Worm (Caenorhabditis elegans) whole organism, young adult: Measurements from ENCODE around the gene gcc-2.

Experiments used
- B0019.2 ChIP-seq: fragments of 200-800 bp; sonication (Bioruptor generic); conservative IDR thresholded peaks from 2 replicates; pipeline ENCODE4 v1.3.6; 2022; ENCODE audit warnings: missing genetic modification reagents, missing genetic modification characterization, missing compliant biosample characterization
- F23B12.7 ChIP-seq: sonication (generic microtip); optimal IDR thresholded peaks from 2 replicates; lab custom pipeline; 2017; ENCODE audit warnings: missing genetic modification characterization, mild to moderate bottlenecking, missing compliant biosample characterization, antibody characterized with exemption, moderate library complexity; ENCODE audit not compliant: insufficient read depth
- F49E8.2 ChIP-seq: sonication (generic microtip); optimal IDR thresholded peaks from 3 replicates; lab custom pipeline; 2017; ENCODE audit warnings: missing genetic modification characterization, mild to moderate bottlenecking, missing compliant biosample characterization, antibody characterized with exemption, moderate library complexity; ENCODE audit not compliant: insufficient read depth
- K11D2.4 ChIP-seq: fragments of 200-800 bp; sonication (Bioruptor generic); IDR thresholded peaks from 2 replicates; pipeline ENCODE4 v1.3.6; 2022; ENCODE audit warnings: missing genetic modification reagents, missing genetic modification characterization, missing compliant biosample characterization
- K12H6.12 ChIP-seq: fragments of 200-800 bp; sonication (Bioruptor generic); optimal IDR thresholded peaks from 2 replicates; lab custom pipeline; 2018; ENCODE audit warnings: mild to moderate bottlenecking, missing genetic modification characterization, missing compliant biosample characterization
- T07F8.4 ChIP-seq: sonication (generic microtip); optimal IDR thresholded peaks from 2 replicates; lab custom pipeline; 2016; ENCODE audit warnings: mild to moderate bottlenecking, missing genetic modification characterization, moderate library complexity, missing compliant biosample characterization
- T26A5.8 ChIP-seq: sonication (generic microtip); optimal IDR thresholded peaks from 2 replicates; lab custom pipeline; 2016; ENCODE audit warnings: missing genetic modification characterization, missing compliant biosample characterization
- Y56A3A.18 ChIP-seq: fragments of 200-800 bp; sonication (Bioruptor generic); IDR thresholded peaks from 2 replicates; pipeline ENCODE4 v1.3.6; 2022; ENCODE audit warnings: missing genetic modification reagents, missing genetic modification characterization, missing compliant biosample characterization
- ZK185.1 ChIP-seq: sonication (generic microtip); optimal IDR thresholded peaks from 2 replicates; lab custom pipeline; 2016; ENCODE audit warnings: mild to moderate bottlenecking, missing genetic modification characterization, missing compliant biosample characterization; ENCODE audit not compliant: poor library complexity, severe bottlenecking
- ama-1 ChIP-seq, 3 experiments: fragments of 150-350 bp in 1 of 3; sonication (generic microtip) in 2 of 3; optimal IDR thresholded peaks; 2 replicates each; lab custom pipeline; 2014 to 2018; ENCODE audit warnings: missing biosample characterization in 2 of 3, missing genetic modification characterization in 2 of 3, missing genetic modification reagents in 2 of 3
- aptf-3 ChIP-seq: fragments of 200-800 bp; sonication (Bioruptor generic); IDR thresholded peaks from 2 replicates; pipeline ENCODE4 v1.3.6; 2022; ENCODE audit warnings: missing genetic modification characterization, missing compliant biosample characterization
- athp-1 ChIP-seq: sonication (generic microtip); optimal IDR thresholded peaks from 2 replicates; lab custom pipeline; 2017; ENCODE audit warnings: mild to moderate bottlenecking, missing genetic modification characterization, missing compliant biosample characterization
- attf-3 ChIP-seq: fragments of 200-800 bp; sonication (Bioruptor generic); conservative IDR thresholded peaks from 2 replicates; pipeline ENCODE4 v1.3.6; 2022; ENCODE audit warnings: missing genetic modification reagents, missing genetic modification characterization, missing compliant biosample characterization
- cebp-2 ChIP-seq: fragments of 200-800 bp; sonication (Bioruptor generic); IDR thresholded peaks from 2 replicates; pipeline ENCODE4 v1.3.6; 2022; ENCODE audit warnings: missing genetic modification characterization, missing compliant biosample characterization
- dox-1 ChIP-seq: fragments of 200-800 bp; sonication (Bioruptor generic); IDR thresholded peaks from 2 replicates; pipeline ENCODE4 v1.3.6; 2022; ENCODE audit warnings: missing genetic modification reagents, missing genetic modification characterization, missing compliant biosample characterization
- dpl-1 ChIP-seq: fragments of 150-350 bp; optimal IDR thresholded peaks from 2 replicates; lab custom pipeline; 2014; ENCODE audit warnings: missing biosample characterization, missing genetic modification reagents, missing genetic modification characterization
- egl-18 ChIP-seq: fragments of 200-800 bp; sonication (Bioruptor generic); IDR thresholded peaks from 2 replicates; pipeline ENCODE4 v1.3.6; 2022; ENCODE audit warnings: missing genetic modification reagents, missing genetic modification characterization, missing compliant biosample characterization
- egl-44 ChIP-seq: fragments of 200-800 bp; sonication (Bioruptor generic); IDR thresholded peaks from 2 replicates; pipeline ENCODE4 v1.3.6; 2022; ENCODE audit warnings: missing genetic modification reagents, missing genetic modification characterization, missing compliant biosample characterization
- ekl-4 ChIP-seq: fragments of 200-800 bp; sonication (Bioruptor generic); IDR thresholded peaks from 2 replicates; pipeline ENCODE4 v1.3.6; 2022; ENCODE audit warnings: missing genetic modification reagents, missing genetic modification characterization, missing compliant biosample characterization
- ets-4 ChIP-seq: fragments of 200-800 bp; sonication (Bioruptor generic); optimal IDR thresholded peaks from 2 replicates; lab custom pipeline; 2018; ENCODE audit warnings: mild to moderate bottlenecking, missing genetic modification characterization, missing compliant biosample characterization
- fkh-3 ChIP-seq: sonication (generic microtip); optimal IDR thresholded peaks from 2 replicates; lab custom pipeline; 2016; ENCODE audit warnings: mild to moderate bottlenecking, missing genetic modification characterization, missing compliant biosample characterization
- gei-17 ChIP-seq: fragments of 200-800 bp; sonication (Bioruptor generic); optimal IDR thresholded peaks from 2 replicates; lab custom pipeline; 2018; ENCODE audit warnings: mild to moderate bottlenecking, missing genetic modification characterization, missing compliant biosample characterization
- hlh-26 ChIP-seq: fragments of 200-800 bp; sonication (Bioruptor generic); conservative IDR thresholded peaks from 2 replicates; pipeline ENCODE4 v1.3.6; 2022; ENCODE audit warnings: missing genetic modification reagents, missing genetic modification characterization, missing compliant biosample characterization
- let-607 ChIP-seq, 2 experiments: fragments of 200-800 bp in 1 of 2; sonication (Bioruptor generic) in 1 of 2; sonication (generic microtip) in 1 of 2; optimal IDR thresholded peaks; 2 replicates each; lab custom pipeline; 2016 to 2018; ENCODE audit warnings: mild to moderate bottlenecking in 2 of 2, missing compliant biosample characterization in 2 of 2, missing genetic modification characterization in 2 of 2, moderate library complexity in 2 of 2, missing genotype in 1 of 2
- lin-40 ChIP-seq: sonication (generic microtip); optimal IDR thresholded peaks from 2 replicates; lab custom pipeline; 2016; ENCODE audit warnings: missing genetic modification characterization, mild to moderate bottlenecking, missing compliant biosample characterization, missing genotype, missing genetic modification reagents
- lir-1 ChIP-seq: fragments of 200-800 bp; sonication (Bioruptor generic); conservative IDR thresholded peaks from 2 replicates; pipeline ENCODE4 v1.3.6; 2022; ENCODE audit warnings: missing genetic modification reagents, missing genetic modification characterization, missing compliant biosample characterization
- lsl-1 ChIP-seq: fragments of 200-800 bp; sonication (Bioruptor generic); optimal IDR thresholded peaks from 2 replicates; lab custom pipeline; 2018; ENCODE audit warnings: mild to moderate bottlenecking, missing genetic modification characterization, moderate library complexity, missing compliant biosample characterization
- lsy-27 ChIP-seq: sonication (generic microtip); optimal IDR thresholded peaks from 2 replicates; lab custom pipeline; 2017; ENCODE audit warnings: missing genetic modification characterization, mild to moderate bottlenecking, missing compliant biosample characterization, antibody characterized with exemption, missing genotype, borderline replicate concordance; ENCODE audit not compliant: insufficient read depth
- madf-10 ChIP-seq: sonication (generic microtip); optimal IDR thresholded peaks from 2 replicates; lab custom pipeline; 2016; ENCODE audit warnings: mild to moderate bottlenecking, missing genetic modification characterization, missing compliant biosample characterization
- madf-6 ChIP-seq: fragments of 200-800 bp; sonication (Bioruptor generic); IDR thresholded peaks from 2 replicates; pipeline ENCODE4 v1.3.6; 2022; ENCODE audit warnings: missing genetic modification reagents, missing genetic modification characterization, missing compliant biosample characterization
- mcd-1 ChIP-seq: fragments of 200-800 bp; sonication (Bioruptor generic); IDR thresholded peaks from 2 replicates; pipeline ENCODE4 v1.3.6; 2022; ENCODE audit warnings: missing genetic modification reagents, missing genetic modification characterization, missing compliant biosample characterization
- pbrm-1 ChIP-seq: fragments of 200-800 bp; sonication (Bioruptor generic); IDR thresholded peaks from 2 replicates; pipeline ENCODE4 v1.3.6; 2022; ENCODE audit warnings: missing genetic modification reagents, missing genetic modification characterization, missing compliant biosample characterization
- rcor-1 ChIP-seq: fragments of 200-800 bp; sonication (Bioruptor generic); IDR thresholded peaks from 2 replicates; pipeline ENCODE4 v1.3.6; 2022; ENCODE audit warnings: missing genetic modification reagents, missing genetic modification characterization, missing compliant biosample characterization
- rec-8 ChIP-seq, 2 experiments: sonication (generic microtip); optimal IDR thresholded peaks; 2 replicates each; lab custom pipeline; 2016; ENCODE audit warnings: mild to moderate bottlenecking in 2 of 2, missing genetic modification characterization in 2 of 2, missing genetic modification reagents in 2 of 2, missing genotype in 2 of 2, missing biosample characterization in 1 of 2, missing compliant biosample characterization in 1 of 2, moderate library complexity in 1 of 2
- sea-2 ChIP-seq: fragments of 200-800 bp; sonication (Bioruptor generic); IDR thresholded peaks from 2 replicates; pipeline ENCODE4 v1.3.6; 2022; ENCODE audit warnings: missing genetic modification characterization, missing compliant biosample characterization
- snpc-1.3 ChIP-seq: sonication (generic microtip); optimal IDR thresholded peaks from 2 replicates; lab custom pipeline; 2017; ENCODE audit warnings: missing genetic modification characterization, mild to moderate bottlenecking, missing compliant biosample characterization, antibody characterized with exemption, moderate library complexity, missing genotype, missing genetic modification reagents; ENCODE audit not compliant: insufficient read depth
- snpc-3.4 ChIP-seq: sonication (generic microtip); optimal IDR thresholded peaks from 2 replicates; lab custom pipeline; 2017; ENCODE audit warnings: missing genetic modification characterization, mild to moderate bottlenecking, missing compliant biosample characterization, antibody characterized with exemption, moderate library complexity, missing genotype, missing genetic modification reagents
- snpc-4 ChIP-seq, 5 experiments: fragments of 150-350 bp in 1 of 5; sonication (generic microtip) in 4 of 5; optimal IDR thresholded peaks; 2 replicates each; lab custom pipeline; 2014 to 2018; ENCODE audit warnings: missing genetic modification characterization in 5 of 5, missing biosample characterization in 3 of 5, antibody characterized with exemption in 2 of 5, mild to moderate bottlenecking in 2 of 5, missing compliant biosample characterization in 2 of 5, missing genotype in 2 of 5, moderate library complexity in 2 of 5, missing genetic modification reagents in 1 of 5
- somi-1 ChIP-seq: fragments of 200-800 bp; sonication (Bioruptor generic); optimal IDR thresholded peaks from 2 replicates; lab custom pipeline; 2018; ENCODE audit warnings: mild to moderate bottlenecking, missing genetic modification characterization, missing compliant biosample characterization
- tlf-1 ChIP-seq: fragments of 200-800 bp; sonication (Bioruptor generic); optimal IDR thresholded peaks from 2 replicates; lab custom pipeline; 2018; ENCODE audit warnings: mild to moderate bottlenecking, missing genetic modification characterization, missing compliant biosample characterization
- unc-62 ChIP-seq: fragments of 150-350 bp; optimal IDR thresholded peaks from 2 replicates; lab custom pipeline; 2014; ENCODE audit warnings: missing biosample characterization, missing genetic modification reagents, missing genetic modification characterization
- zfh-2 ChIP-seq: fragments of 200-800 bp; sonication (Bioruptor generic); conservative IDR thresholded peaks from 2 replicates; pipeline ENCODE4 v1.3.6; 2022; ENCODE audit warnings: missing genetic modification reagents, missing genetic modification characterization, missing compliant biosample characterization
- ztf-18 ChIP-seq: sonication (generic microtip); optimal IDR thresholded peaks from 2 replicates; lab custom pipeline; 2016; ENCODE audit warnings: missing genotype, mild to moderate bottlenecking, missing genetic modification characterization, missing compliant biosample characterization
- ztf-26 ChIP-seq: sonication (generic microtip); optimal IDR thresholded peaks from 2 replicates; lab custom pipeline; 2017; ENCODE audit warnings: missing genetic modification characterization, missing compliant biosample characterization
- ztf-3 ChIP-seq: fragments of 200-800 bp; sonication (Bioruptor generic); optimal IDR thresholded peaks from 2 replicates; lab custom pipeline; 2018; ENCODE audit warnings: mild to moderate bottlenecking, missing genetic modification characterization, missing compliant biosample characterization

gcc-2 gene

DNA sequence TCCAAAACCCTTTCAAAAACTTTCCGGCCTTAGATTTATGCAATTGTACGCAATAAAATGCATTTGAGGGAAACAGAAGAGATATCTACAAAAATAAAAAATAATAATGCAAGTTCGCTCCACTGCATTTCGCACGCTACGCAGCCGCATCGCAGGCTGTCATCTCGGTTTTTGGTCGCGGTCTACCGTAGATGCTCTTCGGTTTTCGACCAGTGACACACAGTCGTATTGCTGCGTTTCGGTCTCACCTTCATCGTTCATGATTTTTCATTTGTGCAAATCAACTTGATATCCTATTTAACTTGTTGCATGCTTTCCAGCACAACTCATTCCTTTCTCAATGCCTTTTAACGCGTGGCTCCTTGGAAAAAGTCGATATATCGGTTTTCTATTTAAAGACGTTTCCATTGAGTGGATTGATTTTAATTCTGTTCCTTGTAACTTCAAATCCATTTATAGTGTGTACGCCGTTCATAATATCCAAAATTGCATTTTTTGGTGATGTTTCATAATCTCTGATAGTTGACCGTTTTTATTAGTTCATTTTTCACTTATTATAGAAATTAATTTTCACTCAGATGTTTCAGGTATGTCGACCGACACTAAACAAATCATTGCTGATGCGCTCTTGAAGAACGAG lies 18.8 kb upstream of the gcc-2 start, which contains the start of gene vha-1 (continued):
- no peak for TF ChIP-seq hlh-26 (GFP tag; lab: Robert Waterston, UW)
- no peak for TF ChIP-seq aptf-3 (GFP tag; lab: Robert Waterston, UW)
- peak; percentile 63 for TF ChIP-seq pbrm-1 (GFP tag; lab: Robert Waterston, UW)
- TF ChIP-seq tlf-1 (GFP tag; lab: Kevin White, UChicago) = peak; percentile 66
- TF ChIP-seq unc-62 (GFP tag; lab: Kevin White, UChicago) = peak; percentile 18
- TF ChIP-seq F23B12.7 (tag; lab: Kevin White, UChicago) = peak; percentile 54
- TF ChIP-seq egl-44 (GFP tag; lab: Robert Waterston, UW) = no peak
- no peak for TF ChIP-seq Y56A3A.18 (GFP tag; lab: Robert Waterston, UW)
- no peak for TF ChIP-seq snpc-4 (GFP tag; optimal IDR thresholded peaks at IDR 0.05; lab: Kevin White, UChicago)
- TF ChIP-seq snpc-4 (tag; optimal IDR thresholded peaks at IDR 0.05; lab: Kevin White, UChicago) = peak in 3 of 4 experiments; percentile 36 to 62 (median 46)
- TF ChIP-seq egl-18 = no peak
- peak; percentile 26 for TF ChIP-seq ZK185.1 (tag; lab: Kevin White, UChicago)
- peak; percentile 51 for TF ChIP-seq ztf-18
- no peak for TF ChIP-seq rec-8 (tag; optimal IDR thresholded peaks at IDR 0.05; lab: Kevin White, UChicago)
- peak; percentile 30 for TF ChIP-seq F49E8.2 (tag; lab: Kevin White, UChicago)
- TF ChIP-seq madf-6 (GFP tag; lab: Robert Waterston, UW) = peak; percentile 38; the same call in 1 of the 2 replicates
- TF ChIP-seq gei-17 (GFP tag; lab: Kevin White, UChicago) = no peak
- TF ChIP-seq somi-1 (GFP tag; lab: Kevin White, UChicago) = peak; percentile 31
- TF ChIP-seq rcor-1 (GFP tag; lab: Robert Waterston, UW) = peak; percentile 77; the same call in 1 of the 2 replicates
- peak; percentile 34 for TF ChIP-seq ets-4 (GFP tag; lab: Kevin White, UChicago)
- TF ChIP-seq ama-1 (optimal IDR thresholded peaks at IDR 0.05; lab: Kevin White, UChicago) = peak; percentile 55
- TF ChIP-seq ama-1 (GFP tag; optimal IDR thresholded peaks at IDR 0.05; lab: Kevin White, UChicago) = peak in 1 of 2 experiments; percentile 4
- no peak for TF ChIP-seq T26A5.8 (tag; lab: Kevin White, UChicago)
- TF ChIP-seq madf-10 (tag; lab: Kevin White, UChicago) = peak; percentile 52
- no peak; the same call in 1 of the 2 replicates for TF ChIP-seq attf-3 (GFP tag; lab: Robert Waterston, UW)
- TF ChIP-seq sea-2 (GFP tag; lab: Robert Waterston, UW) = no peak
- TF ChIP-seq dpl-1 = no peak
- peak; percentile 67 for TF ChIP-seq ztf-26 (tag; lab: Kevin White, UChicago)
- TF ChIP-seq ztf-3 = no peak
- peak; percentile 76 for TF ChIP-seq lin-40 (tag; lab: Kevin White, UChicago)
- peak; percentile 97 for TF ChIP-seq mcd-1 (GFP tag; lab: Robert Waterston, UW)
- peak; percentile 88 for TF ChIP-seq dox-1
- TF ChIP-seq B0019.2 (GFP tag; lab: Robert Waterston, UW) = no peak
- no peak for TF ChIP-seq lir-1 (GFP tag; lab: Robert Waterston, UW)
- TF ChIP-seq snpc-3.4 = no peak
- peak; percentile 40; the same call in 1 of the 2 replicates for TF ChIP-seq K11D2.4 (GFP tag; lab: Robert Waterston, UW)
- peak; percentile 64 for TF ChIP-seq K12H6.12 (tag; lab: Kevin White, UChicago)
- peak; percentile 97 for TF ChIP-seq ekl-4 (GFP tag; lab: Robert Waterston, UW)
- TF ChIP-seq athp-1 (tag; lab: Kevin White, UChicago) = peak; percentile 61
- TF ChIP-seq snpc-1.3 (tag; lab: Kevin White, UChicago) = peak; percentile 0
- peak; percentile 87 to 91 for TF ChIP-seq let-607 (tag; optimal IDR thresholded peaks at IDR 0.05; lab: Kevin White, UChicago)
- peak; percentile 43 for TF ChIP-seq lsy-27 (tag; lab: Kevin White, UChicago)
- TF ChIP-seq zfh-2 (GFP tag; lab: Robert Waterston, UW) = peak; percentile 55; the same call in 1 of the 2 replicates
- peak; percentile 67 for TF ChIP-seq lsl-1 (GFP tag; lab: Kevin White, UChicago)
- no peak for TF ChIP-seq fkh-3 (tag; lab: Kevin White, UChicago)
- no peak for TF ChIP-seq T07F8.4 (tag; lab: Kevin White, UChicago)
- TF ChIP-seq cebp-2 (GFP tag; lab: Robert Waterston, UW) = no peak
